Worm (Caenorhabditis elegans): ENCODE data around the gene F20C5.6.

The F20C5.6 gene

DNA sequence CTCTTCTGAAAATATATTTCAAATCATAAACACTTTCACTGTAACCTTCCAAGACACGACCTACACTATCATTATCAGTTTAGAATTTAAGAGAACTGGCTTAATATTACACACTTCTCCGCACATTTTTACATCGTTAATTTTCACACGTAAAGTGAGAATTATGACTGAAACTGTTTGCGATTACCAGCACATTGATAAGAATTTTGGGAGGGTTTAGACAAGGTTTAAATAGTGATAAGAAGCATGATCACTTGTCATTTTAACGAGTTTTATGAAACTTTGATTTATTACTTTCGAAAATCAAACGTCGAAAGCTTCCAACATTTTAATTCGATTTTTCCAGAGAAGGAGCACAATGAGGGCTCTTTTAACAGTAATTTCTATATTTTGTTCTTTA lies 42.5 kb downstream of the F20C5.6 start, which contains the start of gene F21D5.3:
F21D5.3 (plus strand) TSS at position 347 of the 400 bp plus-strand sequence.
- TF ChIP-seq lsy-2 (tag; optimal IDR thresholded peaks at IDR 0.05) (no peak), sma-9 (GFP tag; optimal IDR thresholded peaks at IDR 0.05) (peak; percentile 42), sma-9 (tag; optimal IDR thresholded peaks at IDR 0.05) (no peak), fos-1 (tag; optimal IDR thresholded peaks at IDR 0.05) (peak; percentile 94), crh-2 (tag; optimal IDR thresholded peaks at IDR 0.05) (peak; percentile 41), gmeb-1 (tag; optimal IDR thresholded peaks at IDR 0.05) (peak; percentile 16)

DNA sequence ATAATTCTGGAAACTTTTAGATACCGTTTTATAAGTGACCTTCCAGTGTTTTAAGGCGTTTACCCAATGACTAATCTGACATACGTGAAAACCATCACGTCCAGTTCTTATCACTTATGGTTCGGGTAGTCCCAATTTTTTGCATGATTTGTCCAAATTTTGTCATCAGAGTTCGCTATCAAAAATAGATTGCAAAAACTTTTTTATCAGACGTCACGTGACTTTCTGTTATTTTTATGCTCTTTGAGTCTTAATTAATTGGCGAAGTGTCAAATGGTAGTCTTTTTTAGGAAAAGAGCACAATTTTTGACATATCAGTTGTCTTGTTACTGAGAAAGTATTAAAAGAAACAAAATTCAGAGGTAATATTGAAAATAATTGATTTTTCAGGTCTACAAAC lies 43.4 kb downstream of the F20C5.6 start:
- peak; percentile 1 for TF ChIP-seq crh-2 (tag; optimal IDR thresholded peaks at IDR 0.05)
- no peak for TF ChIP-seq aly-2 (tag; optimal IDR thresholded peaks at IDR 0.05)
- TF ChIP-seq nhr-11 (tag; optimal IDR thresholded peaks at IDR 0.05): no peak
- TF ChIP-seq sma-9 (GFP tag; optimal IDR thresholded peaks at IDR 0.05): peak; percentile 38
- TF ChIP-seq sma-9 (tag; optimal IDR thresholded peaks at IDR 0.05): no peak
- peak; percentile 16 for TF ChIP-seq fos-1 (tag; optimal IDR thresholded peaks at IDR 0.05)
- TF ChIP-seq zag-1 (tag; optimal IDR thresholded peaks at IDR 0.05): no peak
- no peak for TF ChIP-seq C34F6.9 (tag; optimal IDR thresholded peaks at IDR 0.05)

ce11 chrIV:8728122-8728521 lies 44.9 kb downstream of the F20C5.6 start, which contains the start of gene otub-3:
Gene otub-3 (plus strand): TSS chrIV:8728177.
- TF ChIP-seq C34F6.9 (tag; optimal IDR thresholded peaks at IDR 0.05) (no peak), sem-4 (tag; optimal IDR thresholded peaks at IDR 0.05) (no peak), nhr-129 (tag; optimal IDR thresholded peaks at IDR 0.05) (no peak), F13H6.1 (tag; optimal IDR thresholded peaks at IDR 0.05) (no peak), elt-3 (tag; optimal IDR thresholded peaks at IDR 0.05) (no peak)

DNA sequence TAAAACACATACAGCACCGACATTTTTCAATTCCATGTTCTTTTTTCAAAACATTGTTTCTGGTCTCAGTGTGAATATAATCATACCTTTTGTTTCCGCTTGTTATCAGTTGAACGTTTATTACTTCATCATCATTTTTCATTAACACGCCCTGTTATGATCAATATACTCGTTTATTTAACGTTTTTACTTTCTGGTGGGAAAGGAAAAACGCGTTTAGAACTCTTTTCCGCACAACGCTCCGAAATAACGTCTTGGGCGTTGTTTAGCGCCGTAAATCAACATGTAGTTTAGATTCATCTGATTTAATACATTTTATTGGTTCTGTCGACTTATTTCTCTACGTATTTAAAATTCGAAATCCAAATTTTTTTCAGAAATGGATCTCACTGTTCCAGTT lies 47.7 kb downstream of the F20C5.6 start, which contains the start of gene pgm-3:
pgm-3 (plus strand) TSS at position 378 of the 400 bp plus-strand sequence.
- TF ChIP-seq fos-1 (tag; optimal IDR thresholded peaks at IDR 0.05) (peak; percentile 3), skn-1 (tag; optimal IDR thresholded peaks at IDR 0.05) (peak; percentile 20), zag-1 (tag; optimal IDR thresholded peaks at IDR 0.05) (no peak)

- TF ChIP-seq nhr-12 (tag; optimal IDR thresholded peaks at IDR 0.05): no peak
- TF ChIP-seq crh-2 (tag; optimal IDR thresholded peaks at IDR 0.05): no peak
- TF ChIP-seq nhr-21 (tag; optimal IDR thresholded peaks at IDR 0.05): no peak
- no peak for TF ChIP-seq sma-9 (GFP tag; optimal IDR thresholded peaks at IDR 0.05)
- no peak for TF ChIP-seq sma-9 (tag; optimal IDR thresholded peaks at IDR 0.05)
- no peak for TF ChIP-seq skn-1 (tag; optimal IDR thresholded peaks at IDR 0.05)
- TF ChIP-seq ceh-82 (tag; optimal IDR thresholded peaks at IDR 0.05): no peak
- no peak for TF ChIP-seq ztf-4 (tag; optimal IDR thresholded peaks at IDR 0.05)
- no peak for TF ChIP-seq alr-1 (tag; optimal IDR thresholded peaks at IDR 0.05)
- no peak for TF ChIP-seq blmp-1 (tag; optimal IDR thresholded peaks at IDR 0.05; ENCODE audit: insufficient read depth)
- TF ChIP-seq R02D3.7 (tag; optimal IDR thresholded peaks at IDR 0.05): no peak
- no peak for TF ChIP-seq nhr-25 (tag; optimal IDR thresholded peaks at IDR 0.05)
- TF ChIP-seq ztf-1 (GFP tag; conservative IDR thresholded peaks at IDR 0.05): no peak
- no peak for TF ChIP-seq elt-1 (tag; optimal IDR thresholded peaks at IDR 0.05)
- TF ChIP-seq nhr-6 (tag; optimal IDR thresholded peaks at IDR 0.05): no peak
- TF ChIP-seq mab-5 (tag; optimal IDR thresholded peaks at IDR 0.05): no peak
- no peak for TF ChIP-seq gmeb-1 (tag; optimal IDR thresholded peaks at IDR 0.05)
- no peak for TF ChIP-seq unc-39 (tag; optimal IDR thresholded peaks at IDR 0.05)
- TF ChIP-seq nhr-237 (tag; optimal IDR thresholded peaks at IDR 0.05): no peak
Observed at ce11 chrIV:8724907-8725306, 48.1 kb downstream of the F20C5.6 start.

DNA sequence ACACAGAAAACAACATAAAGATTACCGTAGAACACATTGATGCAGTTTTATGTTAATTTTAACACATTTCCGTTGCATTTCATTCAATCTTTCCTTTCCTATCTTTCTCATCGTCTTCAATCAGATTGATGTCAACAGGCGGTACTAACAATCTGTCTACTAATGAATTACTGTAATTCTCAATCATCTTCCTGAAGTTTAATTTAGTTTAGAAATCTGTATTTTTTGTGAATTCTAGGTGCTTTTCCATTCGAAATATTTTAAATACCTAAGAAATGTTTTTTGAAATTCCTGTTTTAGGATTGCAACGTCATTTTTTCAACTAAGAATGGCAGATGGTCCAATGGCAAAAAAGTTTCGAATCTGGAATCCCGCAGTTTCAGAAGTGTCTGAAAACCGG lies 49.3 kb downstream of the F20C5.6 start, which contains the start of gene F21D5.9:
F21D5.9 (plus strand) TSS at position 301 of the 400 bp plus-strand sequence.
- TF ChIP-seq nhr-237 (tag; optimal IDR thresholded peaks at IDR 0.05) (no peak), aly-2 (tag; optimal IDR thresholded peaks at IDR 0.05) (no peak), nhr-25 (tag; optimal IDR thresholded peaks at IDR 0.05) (no peak), unc-62 (GFP tag; optimal IDR thresholded peaks at IDR 0.05) (no peak), lin-13 (GFP tag; optimal IDR thresholded peaks at IDR 0.05) (no peak), nhr-6 (tag; optimal IDR thresholded peaks at IDR 0.05) (no peak), zag-1 (tag; optimal IDR thresholded peaks at IDR 0.05) (no peak), blmp-1 (tag; optimal IDR thresholded peaks at IDR 0.05; ENCODE audit: insufficient read depth) (no peak), Y55F3AM.14 (GFP tag; optimal IDR thresholded peaks at IDR 0.05) (no peak), mdl-1 (tag; optimal IDR thresholded peaks at IDR 0.05) (no peak), ztf-11 (tag; optimal IDR thresholded peaks at IDR 0.05) (no peak), elt-1 (tag; optimal IDR thresholded peaks at IDR 0.05) (no peak), sma-3 (GFP tag; optimal IDR thresholded peaks at IDR 0.05) (no peak)
